Fruit fly (Drosophila melanogaster) whole organism, embryonic: ENCODE data around the gene tinc.
A peak's percentile ranks its signal among the peaks of the same experiment; 100 is the strongest.

ENCODE experiments used
- Antp ChIP-seq: fragments of 200-800 bp; sonication (Bioruptor generic); optimal IDR thresholded peaks from 3 replicates; lab custom pipeline; 2016; ENCODE audit warnings: missing biosample characterization, missing genetic modification characterization
- Blimp-1 ChIP-seq: fragments of 200-800 bp; sonication (Bioruptor generic); optimal IDR thresholded peaks from 3 replicates; lab custom pipeline; 2018; ENCODE audit warnings: missing biosample characterization, missing genetic modification characterization, mild to moderate bottlenecking, moderate library complexity, missing genetic modification reagents
- CG10565 ChIP-seq: fragments of 200-800 bp; sonication (Bioruptor generic); optimal IDR thresholded peaks from 3 replicates; lab custom pipeline; 2016; ENCODE audit warnings: missing biosample characterization, mild to moderate bottlenecking, missing genetic modification characterization
- CG11085 ChIP-seq: fragments of 200-800 bp; sonication (Bioruptor generic); IDR thresholded peaks from 2 replicates; pipeline ENCODE4 v1.3.6; 2022; ENCODE audit warnings: missing biosample characterization, missing genetic modification characterization
- CG11398 ChIP-seq: fragments of 200-800 bp; sonication (Bioruptor generic); optimal IDR thresholded peaks from 2 replicates; lab custom pipeline; 2016; ENCODE audit warnings: missing biosample characterization, missing genetic modification characterization
- CG11456 ChIP-seq: fragments of 200-800 bp; sonication (Bioruptor generic); IDR thresholded peaks from 3 replicates; pipeline ENCODE4 v1.3.6; 2022; ENCODE audit warnings: missing biosample characterization, missing genetic modification characterization
- CG12104 ChIP-seq: fragments of 200-800 bp; sonication (Bioruptor generic); optimal IDR thresholded peaks from 3 replicates; lab custom pipeline; 2016; ENCODE audit warnings: missing biosample characterization, missing genetic modification characterization
- CG12391 ChIP-seq: fragments of 200-800 bp; sonication (Bioruptor generic); optimal IDR thresholded peaks from 3 replicates; lab custom pipeline; 2018; ENCODE audit warnings: missing biosample characterization, mild to moderate bottlenecking, missing genetic modification characterization, moderate library complexity
- CG12942 ChIP-seq: fragments of 200-800 bp; sonication (Bioruptor generic); optimal IDR thresholded peaks from 3 replicates; lab custom pipeline; 2016; ENCODE audit warnings: missing biosample characterization, missing genetic modification characterization
- CG13123 ChIP-seq: fragments of 200-800 bp; sonication (Bioruptor generic); optimal IDR thresholded peaks from 2 replicates; lab custom pipeline; 2016; ENCODE audit warnings: missing biosample characterization, missing genetic modification characterization
- CG1529 ChIP-seq: fragments of 200-800 bp; sonication (Bioruptor generic); optimal IDR thresholded peaks from 3 replicates; lab custom pipeline; 2018; ENCODE audit warnings: missing biosample characterization, missing genetic modification characterization
- CG15696 ChIP-seq: fragments of 200-800 bp; sonication (Bioruptor generic); optimal IDR thresholded peaks from 2 replicates; lab custom pipeline; 2019; ENCODE audit warnings: missing biosample characterization, mild to moderate bottlenecking, missing genetic modification characterization, moderate library complexity
- CG18619 ChIP-seq: fragments of 200-800 bp; sonication (Bioruptor generic); optimal IDR thresholded peaks from 3 replicates; lab custom pipeline; 2017; ENCODE audit warnings: missing biosample characterization, mild to moderate bottlenecking, missing genetic modification characterization
- CG2199 ChIP-seq: fragments of 200-800 bp; sonication (Bioruptor generic); IDR thresholded peaks from 3 replicates; pipeline ENCODE4 v1.3.6; 2022; ENCODE audit warnings: missing biosample characterization, missing genetic modification characterization
- CG30020 ChIP-seq: fragments of 200-800 bp; optimal IDR thresholded peaks from 2 replicates; lab custom pipeline; 2019; ENCODE audit warnings: missing biosample characterization, mild to moderate bottlenecking, missing genetic modification characterization, moderate library complexity
- CG32772 ChIP-seq: fragments of 200-800 bp; sonication (Bioruptor generic); IDR thresholded peaks from 2 replicates; pipeline ENCODE4 v1.3.6; 2022; ENCODE audit warnings: missing biosample characterization, missing genetic modification characterization
- CG42726 ChIP-seq: fragments of 200-800 bp; sonication (Bioruptor generic); IDR thresholded peaks from 2 replicates; pipeline ENCODE4 v1.3.6; 2022; ENCODE audit warnings: missing biosample characterization, missing genetic modification characterization; ENCODE audit not compliant: partially characterized antibody
- CG6175 ChIP-seq: fragments of 200-800 bp; sonication (Bioruptor generic); IDR thresholded peaks from 3 replicates; pipeline ENCODE4 v1.3.6; 2022; ENCODE audit warnings: missing biosample characterization, missing genetic modification characterization
- CG6854 ChIP-seq: fragments of 200-800 bp; sonication (Bioruptor generic); optimal IDR thresholded peaks from 3 replicates; lab custom pipeline; 2017; ENCODE audit warnings: missing biosample characterization, mild to moderate bottlenecking, missing genetic modification characterization
- CG7357 ChIP-seq: fragments of 200-800 bp; sonication (Bioruptor generic); IDR thresholded peaks from 3 replicates; pipeline ENCODE4 v1.3.6; 2022; ENCODE audit warnings: missing biosample characterization, missing genetic modification characterization
- CG7963 ChIP-seq: fragments of 200-800 bp; sonication (Bioruptor generic); IDR thresholded peaks from 3 replicates; pipeline ENCODE4 v1.3.6; 2022; ENCODE audit warnings: missing biosample characterization, missing genetic modification characterization; ENCODE audit not compliant: partially characterized antibody
- CG8944 ChIP-seq: fragments of 200-800 bp; sonication (Bioruptor generic); optimal IDR thresholded peaks from 3 replicates; lab custom pipeline; 2016; ENCODE audit warnings: missing biosample characterization, missing genetic modification characterization
- CHES-1-like ChIP-seq: fragments of 200-800 bp; sonication (Bioruptor generic); optimal IDR thresholded peaks from 2 replicates; lab custom pipeline; 2016; ENCODE audit warnings: missing biosample characterization, missing genetic modification characterization
- Dad ChIP-seq: fragments of 200-800 bp; sonication (Bioruptor generic); optimal IDR thresholded peaks from 3 replicates; lab custom pipeline; 2016; ENCODE audit warnings: missing biosample characterization, missing genetic modification characterization
- Eip74EF ChIP-seq, 2 experiments: fragments of 200-800 bp in 1 of 2; fragments of >200 bp in 1 of 2; sonication (Bioruptor generic) in 1 of 2; optimal IDR thresholded peaks; 2 replicates each; lab custom pipeline; 2017 to 2019; ENCODE audit warnings: missing biosample characterization in 2 of 2, missing genetic modification characterization in 2 of 2, mild to moderate bottlenecking in 1 of 2, moderate library complexity in 1 of 2
- Fer3 ChIP-seq: fragments of 200-800 bp; sonication (Bioruptor generic); optimal IDR thresholded peaks from 2 replicates; lab custom pipeline; 2018; ENCODE audit warnings: missing biosample characterization, mild to moderate bottlenecking, missing genetic modification characterization, moderate library complexity
- GATAe ChIP-seq: fragments of 200-800 bp; sonication (Bioruptor generic); conservative IDR thresholded peaks from 2 replicates; pipeline ENCODE4 v1.3.6; 2022; ENCODE audit warnings: missing biosample characterization, missing genetic modification characterization
- H2.0 ChIP-seq: fragments of 200-800 bp; sonication (Bioruptor generic); IDR thresholded peaks from 2 replicates; pipeline ENCODE4 v1.3.6; 2022; ENCODE audit warnings: missing biosample characterization, missing genetic modification characterization
- Lim3 ChIP-seq: fragments of 200-800 bp; sonication (Bioruptor generic); IDR thresholded peaks from 2 replicates; pipeline ENCODE4 v1.3.6; 2022; ENCODE audit warnings: missing biosample characterization, missing genetic modification characterization
- Nf-YC ChIP-seq: fragments of 200-800 bp; optimal IDR thresholded peaks from 3 replicates; lab custom pipeline; 2019; ENCODE audit warnings: missing biosample characterization, mild to moderate bottlenecking, missing genetic modification characterization, moderate library complexity
- YL-1 ChIP-seq: fragments of 200-800 bp; sonication (Bioruptor generic); optimal IDR thresholded peaks from 3 replicates; lab custom pipeline; 2017; ENCODE audit warnings: missing biosample characterization, mild to moderate bottlenecking, missing genetic modification characterization
- aop ChIP-seq: fragments of 200-800 bp; sonication (Bioruptor generic); IDR thresholded peaks from 2 replicates; pipeline ENCODE4 v1.3.6; 2022; ENCODE audit warnings: missing biosample characterization, missing genetic modification characterization
- ase ChIP-seq: fragments of 200-800 bp; sonication (Bioruptor generic); IDR thresholded peaks from 3 replicates; pipeline ENCODE4 v1.3.6; 2022; ENCODE audit warnings: missing biosample characterization, missing genetic modification characterization
- ash1 ChIP-seq: fragments of 200-800 bp; sonication (Bioruptor generic); optimal IDR thresholded peaks from 2 replicates; lab custom pipeline; 2018; ENCODE audit warnings: missing biosample characterization, mild to moderate bottlenecking, missing genetic modification characterization
- cg ChIP-seq: fragments of 200-800 bp; sonication (Bioruptor generic); optimal IDR thresholded peaks from 3 replicates; lab custom pipeline; 2019; ENCODE audit warnings: missing biosample characterization, mild to moderate bottlenecking, missing genetic modification characterization, moderate library complexity
- cwo ChIP-seq: fragments of 200-800 bp; sonication (Bioruptor generic); optimal IDR thresholded peaks from 3 replicates; lab custom pipeline; 2017; ENCODE audit warnings: missing biosample characterization, missing genetic modification characterization, mild to moderate bottlenecking, moderate library complexity, missing genetic modification reagents
- dati ChIP-seq: fragments of 200-800 bp; sonication (Bioruptor generic); IDR thresholded peaks from 2 replicates; pipeline ENCODE4 v1.3.6; 2022; ENCODE audit warnings: missing biosample characterization, missing genetic modification characterization
- ftz-f1 ChIP-seq: fragments of 200-800 bp; sonication (Bioruptor generic); optimal IDR thresholded peaks from 2 replicates; lab custom pipeline; 2016; ENCODE audit warnings: missing biosample characterization, missing genetic modification characterization
- gem ChIP-seq: fragments of 200-800 bp; sonication (Bioruptor generic); optimal IDR thresholded peaks from 2 replicates; lab custom pipeline; 2019; ENCODE audit warnings: missing biosample characterization, mild to moderate bottlenecking, missing genetic modification characterization, moderate library complexity
- grau ChIP-seq: fragments of 200-800 bp; optimal IDR thresholded peaks from 3 replicates; lab custom pipeline; 2019; ENCODE audit warnings: missing biosample characterization, mild to moderate bottlenecking, missing genetic modification characterization, moderate library complexity
- hth ChIP-seq: fragments of >200 bp; optimal IDR thresholded peaks from 2 replicates; lab custom pipeline; 2017; ENCODE audit warnings: inconsistent platforms
- inv ChIP-seq: fragments of 200-800 bp; sonication (Bioruptor generic); IDR thresholded peaks from 2 replicates; pipeline ENCODE4 v1.3.6; 2022; ENCODE audit warnings: missing biosample characterization, missing genetic modification characterization; ENCODE audit not compliant: partially characterized antibody
- lbe ChIP-seq: fragments of 200-800 bp; sonication (Bioruptor generic); optimal IDR thresholded peaks from 2 replicates; lab custom pipeline; 2016; ENCODE audit warnings: missing biosample characterization, mild to moderate bottlenecking, missing genetic modification characterization
- lmd ChIP-seq: fragments of 200-800 bp; sonication (Bioruptor generic); IDR thresholded peaks from 2 replicates; pipeline ENCODE4 v1.3.6; 2022; ENCODE audit warnings: missing biosample characterization, missing genetic modification characterization
- nom ChIP-seq: fragments of 200-800 bp; sonication (Bioruptor generic); optimal IDR thresholded peaks from 2 replicates; lab custom pipeline; 2017; ENCODE audit warnings: missing biosample characterization, missing genetic modification characterization, mild to moderate bottlenecking, moderate library complexity, missing genetic modification reagents
- pzg ChIP-seq: fragments of 200-800 bp; sonication (Bioruptor generic); optimal IDR thresholded peaks from 3 replicates; lab custom pipeline; 2018; ENCODE audit warnings: missing biosample characterization, mild to moderate bottlenecking, missing genetic modification characterization, moderate library complexity
- sr ChIP-seq: fragments of 200-800 bp; sonication (Bioruptor generic); IDR thresholded peaks from 3 replicates; pipeline ENCODE4 v1.3.6; 2022; ENCODE audit warnings: missing biosample characterization, missing genetic modification characterization
- ttk ChIP-seq: fragments of 200-800 bp; sonication (Bioruptor generic); IDR thresholded peaks from 2 replicates; pipeline ENCODE4 v2.1.2; 2022; ENCODE audit warnings: missing biosample characterization, missing genetic modification characterization
- zf30C ChIP-seq: fragments of 200-800 bp; sonication (Bioruptor generic); optimal IDR thresholded peaks from 3 replicates; lab custom pipeline; 2018; ENCODE audit warnings: missing biosample characterization, mild to moderate bottlenecking, missing genetic modification characterization

The tinc gene

DNA sequence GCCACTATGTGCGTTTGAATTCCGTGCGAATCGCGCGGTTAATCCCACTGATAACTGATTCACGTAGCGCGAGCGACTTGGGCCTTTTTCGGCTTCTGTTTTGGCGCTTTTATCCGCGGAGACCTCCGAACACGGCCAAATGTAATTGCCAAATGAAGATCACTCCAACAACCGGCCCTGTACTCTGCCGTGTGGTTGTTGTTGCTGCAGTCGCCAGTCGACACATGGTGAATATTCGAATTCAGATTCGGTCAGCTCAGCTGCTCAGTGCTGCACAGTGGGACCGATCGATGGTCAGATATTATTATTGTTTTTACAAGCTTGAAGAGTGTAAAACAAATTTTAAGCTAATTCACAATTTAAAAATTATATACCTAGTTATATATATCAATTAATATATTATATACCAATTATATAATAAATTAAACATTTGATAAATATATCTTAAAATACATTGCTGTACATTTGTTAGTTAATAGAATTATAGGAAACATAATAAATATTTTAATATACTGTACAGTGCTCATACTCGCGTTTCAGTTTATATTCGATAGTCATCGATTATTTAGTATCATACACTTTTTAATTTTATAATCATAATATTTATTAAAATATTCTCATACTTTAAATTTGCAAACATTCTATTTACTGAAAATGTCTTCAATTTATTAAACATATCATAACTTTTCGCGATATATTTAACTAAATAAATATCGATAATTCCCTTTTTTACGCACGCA lies 16.8 kb upstream of the tinc start, which contains the start of gene CG43102 (continued):
- peak; percentile 32 for TF ChIP-seq Dad (GFP tag; lab: Kevin White, UChicago)
- peak; percentile 51 for TF ChIP-seq lbe (GFP tag; lab: Kevin White, UChicago)
- TF ChIP-seq Eip74EF (GFP tag; optimal IDR thresholded peaks at IDR 0.05; lab: Kevin White, UChicago): peak in 1 of 2 experiments; percentile 36
- peak; percentile 55 for TF ChIP-seq inv (GFP tag; lab: Robert Waterston, UW)
- peak; percentile 27; the same call in 1 of the 3 replicates for TF ChIP-seq CG2199 (GFP tag; lab: Robert Waterston, UW)
- TF ChIP-seq CG12942: peak; percentile 56
- 0 out of 3 replicates have a peak, but pooled peaks have one; percentile 39 for TF ChIP-seq sr (GFP tag; lab: Robert Waterston, UW)
- peak; percentile 72 for TF ChIP-seq CG12391 (tag; lab: Kevin White, UChicago)
- TF ChIP-seq CG6854 (GFP tag; lab: Kevin White, UChicago): peak; percentile 39
- no peak for TF ChIP-seq CG10565
- TF ChIP-seq CG11398 (GFP tag; lab: Kevin White, UChicago): no peak
- TF ChIP-seq cwo: peak; percentile 9
- TF ChIP-seq Nf-YC (tag; lab: Kevin White, UChicago): peak; percentile 74
- TF ChIP-seq CG12104 (GFP tag; lab: Kevin White, UChicago): no peak
- no peak for TF ChIP-seq zf30C (GFP tag; lab: Kevin White, UChicago)
- peak; percentile 60 for TF ChIP-seq H2.0 (GFP tag; lab: Robert Waterston, UW)
- TF ChIP-seq CG11456 (GFP tag; lab: Robert Waterston, UW): peak; percentile 78
- TF ChIP-seq CG11085 (GFP tag; lab: Robert Waterston, UW): no peak
- TF ChIP-seq CG42726 (GFP tag; lab: Robert Waterston, UW): peak; percentile 44; the same call in 1 of the 2 replicates
- no peak for TF ChIP-seq YL-1 (GFP tag; lab: Kevin White, UChicago)
- peak; percentile 83 for TF ChIP-seq ftz-f1
- TF ChIP-seq gem (tag; lab: Kevin White, UChicago): peak; percentile 81
- peak; percentile 51 for TF ChIP-seq nom (GFP tag; lab: Kevin White, UChicago)
- peak; percentile 21 for TF ChIP-seq pzg (GFP tag; lab: Kevin White, UChicago)
- TF ChIP-seq CG8944 (GFP tag; lab: Kevin White, UChicago): peak; percentile 44
- TF ChIP-seq CG7357 (GFP tag; lab: Robert Waterston, UW): peak; percentile 60; the same call in 2 of the 3 replicates
- peak; percentile 71; the same call in 2 of the 3 replicates for TF ChIP-seq CG6175 (GFP tag; lab: Robert Waterston, UW)
- no peak for TF ChIP-seq GATAe (GFP tag; lab: Robert Waterston, UW)
- TF ChIP-seq ttk (GFP tag; lab: Robert Waterston, UW): peak; percentile 63; the same call in 1 of the 2 replicates
- TF ChIP-seq CG30020 (tag; lab: Kevin White, UChicago): peak; percentile 60
- TF ChIP-seq dati (GFP tag; lab: Robert Waterston, UW): no peak
- TF ChIP-seq hth: no peak
- peak; percentile 29; the same call in 1 of the 3 replicates for TF ChIP-seq ase
- TF ChIP-seq CG1529: peak; percentile 46
- TF ChIP-seq CG32772 (GFP tag; lab: Robert Waterston, UW): peak; percentile 70
- no peak for TF ChIP-seq CHES-1-like (GFP tag; lab: Kevin White, UChicago)
- 0 out of 2 replicates have a peak, but pooled peaks have one; percentile 6 for TF ChIP-seq aop (GFP tag; lab: Robert Waterston, UW)
- TF ChIP-seq Blimp-1 (GFP tag; lab: Kevin White, UChicago): peak; percentile 63
- TF ChIP-seq Fer3 (tag; lab: Kevin White, UChicago): peak; percentile 74
- no peak for TF ChIP-seq Lim3
- TF ChIP-seq CG7963 (GFP tag; lab: Robert Waterston, UW): no peak
- peak; percentile 16 for TF ChIP-seq CG13123 (GFP tag; lab: Kevin White, UChicago)
- TF ChIP-seq CG18619 (GFP tag; lab: Kevin White, UChicago): peak; percentile 38
- peak; percentile 43 for TF ChIP-seq CG15696 (tag; lab: Kevin White, UChicago)
- peak; percentile 18 for TF ChIP-seq ash1 (GFP tag; lab: Kevin White, UChicago)
- peak; percentile 58; the same call in 1 of the 2 replicates for TF ChIP-seq lmd (GFP tag; lab: Robert Waterston, UW)
- no peak for TF ChIP-seq cg
- TF ChIP-seq grau (tag; lab: Kevin White, UChicago): peak; percentile 78
- peak; percentile 35 for TF ChIP-seq Antp
